Worm (Caenorhabditis elegans): ENCODE results near the gene T24H7.9.

Gene T24H7.9

DNA sequence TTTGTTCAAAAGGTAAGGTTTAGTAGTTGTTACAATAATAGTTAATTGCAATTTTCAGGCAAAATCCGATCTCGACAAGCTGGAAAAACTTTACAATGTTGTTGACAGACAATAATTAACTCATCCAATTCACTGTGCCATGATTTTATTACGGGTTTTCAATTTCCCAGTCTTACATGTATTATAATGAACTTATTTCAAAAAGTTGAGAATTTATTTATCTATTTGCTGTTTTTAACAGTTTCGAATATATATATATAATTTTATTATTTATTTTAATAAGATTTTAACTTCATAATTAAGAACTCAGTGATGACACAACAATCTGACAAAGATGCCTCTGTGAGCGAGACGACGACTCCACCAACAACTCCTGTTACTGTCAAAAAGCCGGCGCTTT lies 10.7 kb upstream of the T24H7.9 start, which contains the start of gene lelo-1:
Gene lelo-1, plus strand, starts transcription at position 301 of the 400 bp plus-strand sequence.
- no peak for TF ChIP-seq blmp-1 (tag; optimal IDR thresholded peaks at IDR 0.05)
- TF ChIP-seq ceh-83 (GFP tag; optimal IDR thresholded peaks at IDR 0.05), result no peak
- no peak for TF ChIP-seq cnd-1 (tag; optimal IDR thresholded peaks at IDR 0.05)
- no peak for TF ChIP-seq zip-8 (tag; optimal IDR thresholded peaks at IDR 0.05)
- no peak for TF ChIP-seq lin-32 (GFP tag; optimal IDR thresholded peaks at IDR 0.05)
- no peak for TF ChIP-seq hlh-1 (tag; optimal IDR thresholded peaks at IDR 0.05)
- no peak for TF ChIP-seq unc-39 (tag; optimal IDR thresholded peaks at IDR 0.05)
- TF ChIP-seq drap-1 (GFP tag; optimal IDR thresholded peaks at IDR 0.05), result no peak
- no peak for TF ChIP-seq nhr-28 (tag; optimal IDR thresholded peaks at IDR 0.05)
- TF ChIP-seq ztf-11 (tag; optimal IDR thresholded peaks at IDR 0.05), result no peak

DNA sequence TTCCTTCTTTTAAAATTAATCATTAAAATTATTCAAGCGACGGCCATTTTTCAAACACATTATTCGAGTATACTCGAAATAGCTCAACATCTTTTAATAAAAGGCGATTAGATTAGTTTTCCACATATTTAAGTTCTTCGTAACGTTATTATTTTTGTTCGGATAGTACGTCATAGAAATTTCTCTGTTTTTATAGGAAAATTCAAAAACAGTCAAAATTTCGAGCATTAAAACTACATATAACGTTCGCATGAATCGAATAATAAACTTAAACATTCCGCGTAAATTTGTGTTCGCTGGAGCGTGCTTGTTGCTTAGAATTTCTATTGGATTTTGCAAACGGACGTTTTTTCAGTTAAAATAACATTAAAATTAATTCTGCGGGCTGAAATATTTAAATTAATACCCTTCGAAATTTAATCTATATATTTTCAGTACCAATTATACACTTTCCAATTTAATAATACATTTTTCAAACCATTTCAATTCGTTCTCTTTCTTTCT lies 9.9 kb upstream of the T24H7.9 start, which contains the start of gene blos-4:
Gene blos-4, plus strand, starts transcription at position 51 of the 504 bp plus-strand sequence.
- TF ChIP-seq pha-4 (tag; optimal IDR thresholded peaks at IDR 0.05) (no peak), mls-2 (tag; optimal IDR thresholded peaks at IDR 0.05) (no peak), ceh-39 (tag; optimal IDR thresholded peaks at IDR 0.05) (no peak), mep-1 (tag; optimal IDR thresholded peaks at IDR 0.05) (no peak), hlh-1 (tag; optimal IDR thresholded peaks at IDR 0.05) (no peak), nhr-2 (tag; optimal IDR thresholded peaks at IDR 0.05) (no peak), sptf-1 (tag; optimal IDR thresholded peaks at IDR 0.05) (no peak), lin-32 (GFP tag; optimal IDR thresholded peaks at IDR 0.05) (no peak), ham-2 (GFP tag; optimal IDR thresholded peaks at IDR 0.05) (no peak), ceh-83 (GFP tag; optimal IDR thresholded peaks at IDR 0.05) (no peak), ces-1 (GFP tag; optimal IDR thresholded peaks at IDR 0.05) (no peak), drap-1 (GFP tag; optimal IDR thresholded peaks at IDR 0.05) (no peak), elt-3 (tag; optimal IDR thresholded peaks at IDR 0.05) (no peak), unc-62 (GFP tag; optimal IDR thresholded peaks at IDR 0.05) (no peak), ztf-11 (tag; optimal IDR thresholded peaks at IDR 0.05) (no peak), ceh-43 (GFP tag; optimal IDR thresholded peaks at IDR 0.05) (no peak), blmp-1 (tag; optimal IDR thresholded peaks at IDR 0.05) (no peak), tbx-8 (GFP tag; optimal IDR thresholded peaks at IDR 0.05) (no peak), nhr-12 (tag; optimal IDR thresholded peaks at IDR 0.05) (no peak), bed-3 (GFP tag; optimal IDR thresholded peaks at IDR 0.05) (no peak)

DNA sequence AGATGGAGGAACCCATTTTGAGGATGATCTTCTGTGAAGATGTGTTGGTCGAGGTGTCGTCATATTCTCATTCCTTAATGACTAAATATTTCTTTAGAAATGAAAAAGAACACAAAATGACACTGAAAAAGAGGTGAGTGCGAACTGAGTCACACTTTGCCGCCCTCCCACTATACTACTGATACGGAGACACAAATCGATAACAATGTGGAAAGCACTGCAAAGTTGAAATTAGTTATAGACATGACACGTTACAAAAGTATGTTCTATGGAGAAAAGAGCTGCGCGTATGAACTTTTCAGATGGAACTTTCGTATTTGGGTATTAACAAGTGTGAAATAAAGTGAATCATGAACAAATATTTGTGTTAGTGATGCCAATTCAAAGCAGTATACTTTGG lies 8.9 kb upstream of the T24H7.9 start, which contains the start of gene tat-4:
Gene tat-4, minus strand, starts transcription at position 117 of the 400 bp plus-strand sequence.
- no peak for TF ChIP-seq hlh-1 (tag; optimal IDR thresholded peaks at IDR 0.05)
- no peak for TF ChIP-seq ces-1 (GFP tag; optimal IDR thresholded peaks at IDR 0.05)
- TF ChIP-seq blmp-1 (tag; optimal IDR thresholded peaks at IDR 0.05), result no peak
- no peak for TF ChIP-seq ceh-39 (tag; optimal IDR thresholded peaks at IDR 0.05)
- TF ChIP-seq pha-4 (tag; optimal IDR thresholded peaks at IDR 0.05), result no peak
- no peak for TF ChIP-seq lin-13 (tag; optimal IDR thresholded peaks at IDR 0.05)
- TF ChIP-seq lin-32 (GFP tag; optimal IDR thresholded peaks at IDR 0.05), result no peak
- TF ChIP-seq nhr-28 (tag; optimal IDR thresholded peaks at IDR 0.05), result no peak
- TF ChIP-seq ceh-83 (GFP tag; optimal IDR thresholded peaks at IDR 0.05), result no peak
- TF ChIP-seq zip-8 (tag; optimal IDR thresholded peaks at IDR 0.05), result no peak
- TF ChIP-seq unc-39 (tag; optimal IDR thresholded peaks at IDR 0.05), result no peak
- no peak for TF ChIP-seq drap-1 (GFP tag; optimal IDR thresholded peaks at IDR 0.05)

DNA sequence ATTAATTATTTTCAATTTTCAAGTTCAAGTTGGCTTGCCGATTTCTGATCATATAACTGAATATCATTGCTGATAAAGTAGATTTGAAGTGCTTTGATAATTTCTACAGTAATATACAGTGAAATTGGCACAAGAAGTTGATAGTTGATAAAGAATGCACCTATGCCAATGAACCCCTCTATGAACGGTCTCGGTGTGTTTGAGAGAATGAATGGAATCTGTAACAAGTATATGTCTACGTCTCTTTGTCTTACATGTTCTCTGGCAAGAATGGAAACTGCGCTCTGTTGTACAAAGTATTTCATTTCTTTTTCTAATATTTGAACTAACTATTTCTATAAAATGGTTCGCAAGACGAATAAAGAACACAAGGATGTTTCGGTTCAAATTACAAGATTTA lies 6.5 kb upstream of the T24H7.9 start, which contains the start of gene T24H7.8:
Gene T24H7.8, plus strand, starts transcription at position 301 of the 400 bp plus-strand sequence.
- TF ChIP-seq hlh-1 (tag; optimal IDR thresholded peaks at IDR 0.05), result no peak
- TF ChIP-seq blmp-1 (tag; optimal IDR thresholded peaks at IDR 0.05), result no peak
- TF ChIP-seq mab-5 (tag; optimal IDR thresholded peaks at IDR 0.05), result no peak
- TF ChIP-seq mep-1 (tag; optimal IDR thresholded peaks at IDR 0.05), result no peak
- TF ChIP-seq flh-1 (GFP tag; optimal IDR thresholded peaks at IDR 0.05), result no peak
- no peak for TF ChIP-seq unc-120 (tag; optimal IDR thresholded peaks at IDR 0.05; ENCODE audit: poor library complexity, severe bottlenecking)
- TF ChIP-seq sem-2 (GFP tag; optimal IDR thresholded peaks at IDR 0.05), result no peak
- TF ChIP-seq unc-39 (tag; optimal IDR thresholded peaks at IDR 0.05), result no peak
- no peak for TF ChIP-seq lin-32 (GFP tag; optimal IDR thresholded peaks at IDR 0.05)
- no peak for TF ChIP-seq bed-3 (GFP tag; optimal IDR thresholded peaks at IDR 0.05)
- TF ChIP-seq ces-1 (GFP tag; optimal IDR thresholded peaks at IDR 0.05), result no peak
- no peak for TF ChIP-seq pha-4 (tag; optimal IDR thresholded peaks at IDR 0.05)
- no peak for TF ChIP-seq M03D4.4 (tag; optimal IDR thresholded peaks at IDR 0.05)
- no peak for TF ChIP-seq nhr-12 (tag; optimal IDR thresholded peaks at IDR 0.05)
- TF ChIP-seq ztf-11 (tag; optimal IDR thresholded peaks at IDR 0.05), result no peak
- no peak for TF ChIP-seq zip-8 (tag; optimal IDR thresholded peaks at IDR 0.05)
- no peak for TF ChIP-seq unc-62 (GFP tag; optimal IDR thresholded peaks at IDR 0.05)
- TF ChIP-seq lsy-2 (tag; optimal IDR thresholded peaks at IDR 0.05), result no peak
